Fruit fly (Drosophila melanogaster) whole organism, embryonic: ENCODE measurements around the gene CG14227.
A peak's percentile ranks its signal among the peaks of the same experiment; 100 is the strongest.

Experiments
- CG13624 ChIP-seq: fragments of 200-800 bp; sonication (Bioruptor generic); optimal IDR thresholded peaks from 2 replicates; lab custom pipeline; 2016; ENCODE audit warnings: missing biosample characterization, missing genetic modification characterization
- CG13894 ChIP-seq: fragments of 200-800 bp; sonication (Bioruptor generic); optimal IDR thresholded peaks from 3 replicates; lab custom pipeline; 2018; ENCODE audit warnings: missing biosample characterization, mild to moderate bottlenecking, missing genetic modification characterization, moderate library complexity
- CG17361 ChIP-seq: fragments of 200-800 bp; sonication (Bioruptor generic); IDR thresholded peaks from 3 replicates; pipeline ENCODE4 v1.3.6; 2022; ENCODE audit warnings: missing biosample characterization, missing genetic modification characterization
- CG17912 ChIP-seq: fragments of 200-800 bp; sonication (Bioruptor generic); optimal IDR thresholded peaks from 2 replicates; lab custom pipeline; 2018; ENCODE audit warnings: missing biosample characterization, mild to moderate bottlenecking, missing genetic modification characterization
- CG2712 ChIP-seq: fragments of 200-800 bp; optimal IDR thresholded peaks from 3 replicates; lab custom pipeline; 2019; ENCODE audit warnings: missing biosample characterization, mild to moderate bottlenecking, missing genetic modification characterization, moderate library complexity
- CG2889 ChIP-seq: fragments of 200-800 bp; sonication (Bioruptor generic); IDR thresholded peaks from 3 replicates; pipeline ENCODE4 v1.3.6; 2022; ENCODE audit warnings: missing biosample characterization, missing genetic modification characterization
- CG3407 ChIP-seq: fragments of 200-800 bp; sonication (Bioruptor generic); optimal IDR thresholded peaks from 2 replicates; lab custom pipeline; 2018; ENCODE audit warnings: missing biosample characterization, mild to moderate bottlenecking, missing genetic modification characterization
- CG5245 ChIP-seq: fragments of 200-800 bp; sonication (Bioruptor generic); optimal IDR thresholded peaks from 3 replicates; lab custom pipeline; 2016; ENCODE audit warnings: missing biosample characterization, missing genetic modification characterization
- CG6254 ChIP-seq: fragments of 200-800 bp; sonication (Bioruptor generic); optimal IDR thresholded peaks from 3 replicates; lab custom pipeline; 2017; ENCODE audit warnings: mild to moderate bottlenecking, missing biosample characterization, missing genetic modification reagents, missing genetic modification characterization
- CkIIα-i1 ChIP-seq: fragments of 200-800 bp; sonication (Bioruptor generic); IDR thresholded peaks from 2 replicates; pipeline ENCODE4 v1.3.6; 2022; ENCODE audit warnings: missing biosample characterization, missing genetic modification characterization
- Dbx ChIP-seq: fragments of 200-800 bp; sonication (Bioruptor generic); IDR thresholded peaks from 3 replicates; pipeline ENCODE4 v1.3.6; 2022; ENCODE audit warnings: missing biosample characterization, missing genetic modification characterization
- Doc3 ChIP-seq: fragments of 200-800 bp; sonication (Bioruptor generic); IDR thresholded peaks from 3 replicates; pipeline ENCODE4 v1.3.6; 2022; ENCODE audit warnings: missing biosample characterization, missing genetic modification characterization; ENCODE audit not compliant: partially characterized antibody
- E2f2 ChIP-seq: fragments of 200-800 bp; sonication (Bioruptor generic); IDR thresholded peaks from 2 replicates; pipeline ENCODE4 v1.3.6; 2022; ENCODE audit warnings: missing biosample characterization, missing genetic modification characterization
- Eip74EF ChIP-seq, 2 experiments: fragments of 200-800 bp in 1 of 2; fragments of >200 bp in 1 of 2; sonication (Bioruptor generic) in 1 of 2; optimal IDR thresholded peaks; 2 replicates each; lab custom pipeline; 2017 to 2019; ENCODE audit warnings: missing biosample characterization in 2 of 2, missing genetic modification characterization in 2 of 2, mild to moderate bottlenecking in 1 of 2, moderate library complexity in 1 of 2
- Elba2 ChIP-seq: fragments of 200-800 bp; sonication (Bioruptor generic); optimal IDR thresholded peaks from 3 replicates; lab custom pipeline; 2016; ENCODE audit warnings: missing biosample characterization, missing genetic modification characterization
- Fer2 ChIP-seq: fragments of 200-800 bp; sonication (Bioruptor generic); optimal IDR thresholded peaks from 2 replicates; lab custom pipeline; 2018; ENCODE audit warnings: missing biosample characterization, mild to moderate bottlenecking, missing genetic modification characterization, moderate library complexity
- H15 ChIP-seq: fragments of 200-800 bp; sonication (Bioruptor generic); IDR thresholded peaks from 3 replicates; pipeline ENCODE4 v1.3.6; 2022; ENCODE audit warnings: missing biosample characterization, missing genetic modification characterization
- H2.0 ChIP-seq: fragments of 200-800 bp; sonication (Bioruptor generic); IDR thresholded peaks from 2 replicates; pipeline ENCODE4 v1.3.6; 2022; ENCODE audit warnings: missing biosample characterization, missing genetic modification characterization
- HLH4C ChIP-seq: fragments of 200-800 bp; sonication (Bioruptor generic); IDR thresholded peaks from 3 replicates; pipeline ENCODE4 v1.3.6; 2022; ENCODE audit warnings: missing biosample characterization, missing genetic modification characterization; ENCODE audit not compliant: partially characterized antibody
- HmgD ChIP-seq: fragments of 200-800 bp; sonication (Bioruptor generic); optimal IDR thresholded peaks from 3 replicates; lab custom pipeline; 2016; ENCODE audit warnings: missing biosample characterization, missing genetic modification characterization
- Hmx ChIP-seq: fragments of 200-800 bp; sonication (Bioruptor generic); optimal IDR thresholded peaks from 2 replicates; lab custom pipeline; 2016; ENCODE audit warnings: missing biosample characterization, missing genetic modification characterization
- Jarid2 ChIP-seq: fragments of 200-800 bp; sonication (Bioruptor generic); optimal IDR thresholded peaks from 3 replicates; lab custom pipeline; 2017; ENCODE audit warnings: mild to moderate bottlenecking, missing biosample characterization, missing genetic modification reagents, missing genetic modification characterization
- Lhr ChIP-seq: fragments of 200-800 bp; sonication (Bioruptor generic); optimal IDR thresholded peaks from 3 replicates; lab custom pipeline; 2017; ENCODE audit warnings: mild to moderate bottlenecking, missing biosample characterization, missing genetic modification reagents, missing genetic modification characterization
- MBD-R2 ChIP-seq: fragments of 200-800 bp; sonication (Bioruptor generic); IDR thresholded peaks from 2 replicates; pipeline ENCODE4 v1.3.6; 2022; ENCODE audit warnings: missing biosample characterization, missing genetic modification characterization
- Mrtf ChIP-seq: fragments of 200-800 bp; sonication (Bioruptor generic); IDR thresholded peaks from 3 replicates; pipeline ENCODE4 v1.3.6; 2022; ENCODE audit warnings: missing biosample characterization, missing genetic modification characterization
- Nf-YB ChIP-seq: fragments of 200-800 bp; sonication (Bioruptor generic); optimal IDR thresholded peaks from 3 replicates; lab custom pipeline; 2019; ENCODE audit warnings: missing biosample characterization, mild to moderate bottlenecking, missing genetic modification characterization, moderate library complexity
- Ravus ChIP-seq: fragments of 200-800 bp; sonication (Bioruptor generic); IDR thresholded peaks from 2 replicates; pipeline ENCODE4 v1.3.6; 2022; ENCODE audit warnings: missing biosample characterization, missing genetic modification characterization
- Sox102F ChIP-seq: fragments of 200-800 bp; sonication (Bioruptor generic); optimal IDR thresholded peaks from 2 replicates; lab custom pipeline; 2018; ENCODE audit warnings: missing biosample characterization, mild to moderate bottlenecking, missing genetic modification characterization, moderate library complexity
- Vsx1 ChIP-seq: fragments of 200-800 bp; sonication (Bioruptor generic); optimal IDR thresholded peaks from 2 replicates; lab custom pipeline; 2017; ENCODE audit warnings: missing biosample characterization, mild to moderate bottlenecking, missing genetic modification characterization, missing genetic modification reagents
- Xrp1 ChIP-seq: fragments of 200-800 bp; sonication (Bioruptor generic); IDR thresholded peaks from 2 replicates; pipeline ENCODE4 v1.3.6; 2022; ENCODE audit warnings: missing biosample characterization, missing genetic modification characterization
- ase ChIP-seq: fragments of 200-800 bp; sonication (Bioruptor generic); IDR thresholded peaks from 3 replicates; pipeline ENCODE4 v1.3.6; 2022; ENCODE audit warnings: missing biosample characterization, missing genetic modification characterization
- bbx ChIP-seq: fragments of 200-800 bp; sonication (Bioruptor generic); IDR thresholded peaks from 2 replicates; pipeline ENCODE4 v1.3.6; 2022; ENCODE audit warnings: missing biosample characterization, missing genetic modification characterization; ENCODE audit not compliant: partially characterized antibody
- cg ChIP-seq: fragments of 200-800 bp; sonication (Bioruptor generic); optimal IDR thresholded peaks from 3 replicates; lab custom pipeline; 2019; ENCODE audit warnings: missing biosample characterization, mild to moderate bottlenecking, missing genetic modification characterization, moderate library complexity
- chm ChIP-seq: fragments of 200-800 bp; sonication (Bioruptor generic); IDR thresholded peaks from 2 replicates; pipeline ENCODE4 v1.3.6; 2022; ENCODE audit warnings: missing biosample characterization, missing genetic modification characterization
- crol ChIP-seq: fragments of 200-800 bp; sonication (Bioruptor generic); IDR thresholded peaks from 2 replicates; pipeline ENCODE4 v1.3.6; 2022; ENCODE audit warnings: missing biosample characterization, missing genetic modification characterization
- da ChIP-seq: fragments of 200-800 bp; sonication (Bioruptor generic); optimal IDR thresholded peaks from 2 replicates; lab custom pipeline; 2016; ENCODE audit warnings: missing biosample characterization, missing genetic modification characterization
- dm ChIP-seq: fragments of 200-800 bp; sonication (Bioruptor generic); optimal IDR thresholded peaks from 3 replicates; lab custom pipeline; 2016; ENCODE audit warnings: missing biosample characterization, missing genetic modification characterization
- ems ChIP-seq: fragments of 200-800 bp; sonication (Bioruptor generic); optimal IDR thresholded peaks from 3 replicates; lab custom pipeline; 2016; ENCODE audit warnings: missing biosample characterization, missing genetic modification characterization
- jigr1 ChIP-seq: fragments of 200-800 bp; sonication (Bioruptor generic); IDR thresholded peaks from 3 replicates; pipeline ENCODE4 v1.3.6; 2022; ENCODE audit warnings: missing biosample characterization, missing genetic modification characterization
- luna ChIP-seq: fragments of 200-800 bp; sonication (Bioruptor generic); optimal IDR thresholded peaks from 2 replicates; lab custom pipeline; 2016; ENCODE audit warnings: missing biosample characterization, missing genetic modification characterization
- oc ChIP-seq: fragments of 200-800 bp; sonication (Bioruptor generic); optimal IDR thresholded peaks from 2 replicates; lab custom pipeline; 2018; ENCODE audit warnings: missing biosample characterization, mild to moderate bottlenecking, missing genetic modification characterization, moderate library complexity
- schlank ChIP-seq: fragments of 200-800 bp; sonication (Bioruptor generic); optimal IDR thresholded peaks from 2 replicates; lab custom pipeline; 2018; ENCODE audit warnings: missing biosample characterization, mild to moderate bottlenecking, missing genetic modification characterization
- sqz ChIP-seq: fragments of 200-800 bp; sonication (Bioruptor generic); optimal IDR thresholded peaks from 3 replicates; lab custom pipeline; 2018; ENCODE audit warnings: missing biosample characterization, mild to moderate bottlenecking, missing genetic modification characterization
- tup ChIP-seq: fragments of 200-800 bp; sonication (Bioruptor generic); optimal IDR thresholded peaks from 2 replicates; lab custom pipeline; 2016; ENCODE audit warnings: missing biosample characterization, mild to moderate bottlenecking, missing genetic modification characterization, moderate library complexity
- tx ChIP-seq: fragments of 200-800 bp; sonication (Bioruptor generic); optimal IDR thresholded peaks from 2 replicates; lab custom pipeline; 2016; ENCODE audit warnings: missing biosample characterization, missing genetic modification characterization
- unc-4 ChIP-seq: fragments of 200-800 bp; sonication (Bioruptor generic); IDR thresholded peaks from 2 replicates; pipeline ENCODE4 v1.3.6; 2022; ENCODE audit warnings: missing biosample characterization, missing genetic modification characterization; ENCODE audit not compliant: partially characterized antibody
- wdn ChIP-seq: fragments of 200-800 bp; sonication (Bioruptor generic); IDR thresholded peaks from 2 replicates; pipeline ENCODE4 v1.3.6; 2022; ENCODE audit warnings: missing biosample characterization, missing genetic modification characterization
- zfh1 ChIP-seq: fragments of 200-800 bp; sonication (Bioruptor generic); IDR thresholded peaks from 3 replicates; pipeline ENCODE4 v1.3.6; 2022; ENCODE audit warnings: missing biosample characterization, missing genetic modification characterization

The CG14227 gene

DNA sequence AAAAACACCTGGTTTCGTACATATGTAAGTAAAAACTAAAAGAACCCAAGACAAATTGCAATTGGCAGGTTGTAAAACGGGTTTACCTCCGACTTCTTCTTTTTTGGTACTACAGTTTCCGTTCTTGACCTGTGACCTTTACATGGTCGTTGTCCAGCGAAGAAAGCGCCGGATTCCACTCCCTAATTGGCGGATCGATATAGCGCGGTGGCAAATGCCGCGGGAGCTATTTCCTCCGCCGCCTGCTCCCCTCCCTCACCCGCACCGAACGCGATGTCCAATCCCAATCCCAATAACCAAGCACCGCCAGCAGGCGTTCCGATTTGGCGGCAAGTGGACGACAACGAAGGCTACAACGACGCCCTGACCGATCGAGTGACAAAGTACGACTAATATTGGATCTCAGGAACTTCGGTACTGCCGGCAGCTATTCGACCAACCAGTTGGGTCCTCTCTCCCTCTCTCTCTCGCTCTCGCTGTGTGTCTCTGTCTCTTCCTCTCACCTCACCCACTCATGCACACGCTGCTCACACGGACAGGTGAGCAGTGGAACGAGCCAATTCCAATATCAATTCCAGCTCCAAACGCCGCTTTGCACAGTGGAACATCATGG is 26.1 kb downstream of the CG14227 start (continued):
- TF ChIP-seq schlank (tag; lab: Kevin White, UChicago) (no peak), E2f2 (GFP tag; lab: Robert Waterston, UW) (peak; percentile 27; the same call in 1 of the 2 replicates), chm (GFP tag; lab: Robert Waterston, UW) (peak; percentile 82; the same call in 1 of the 2 replicates), Nf-YB (GFP tag; lab: Kevin White, UChicago) (peak; percentile 75), Dbx (0 out of 3 replicates have a peak, but pooled peaks have one; percentile 29), CG2712 (tag; lab: Kevin White, UChicago) (no peak), Jarid2 (peak; percentile 82), cg (GFP tag; lab: Kevin White, UChicago) (peak; percentile 67), ems (GFP tag; lab: Kevin White, UChicago) (no peak), CG17361 (GFP tag; lab: Robert Waterston, UW) (no peak), bbx (GFP tag; lab: Robert Waterston, UW) (peak; percentile 37), Elba2 (GFP tag; lab: Kevin White, UChicago) (no peak), sqz (GFP tag; lab: Kevin White, UChicago) (no peak), ase (GFP tag; lab: Robert Waterston, UW) (no peak), Doc3 (GFP tag; lab: Robert Waterston, UW) (no peak), unc-4 (GFP tag; lab: Robert Waterston, UW) (peak; percentile 40; the same call in 1 of the 2 replicates), jigr1 (GFP tag; lab: Robert Waterston, UW) (no peak), HmgD (GFP tag; lab: Kevin White, UChicago) (no peak), crol (GFP tag; lab: Robert Waterston, UW) (peak; percentile 81)

dm6 chrX:19651757-19652419 is 36.9 kb downstream of the CG14227 start, which contains the start of the genes Ranbp21 and Elys:
Gene Ranbp21, minus strand, starts transcription at chrX:19652269.
Gene Elys, plus strand, starts transcription at chrX:19652305.
- peak; percentile 33 for TF ChIP-seq tup
- TF ChIP-seq HLH4C (GFP tag; lab: Robert Waterston, UW) = no peak; the same call in none of the 3 replicates
- no peak for TF ChIP-seq oc (tag; lab: Kevin White, UChicago)
- 0 out of 3 replicates have a peak, but pooled peaks have one; percentile 27 for TF ChIP-seq CG2889
- TF ChIP-seq Ravus (GFP tag; lab: Robert Waterston, UW) = no peak
- TF ChIP-seq CG13894 (tag; lab: Kevin White, UChicago) = no peak
- peak; percentile 46; the same call in 1 of the 3 replicates for TF ChIP-seq H15
- TF ChIP-seq Sox102F (GFP tag; lab: Kevin White, UChicago) = no peak
- peak; percentile 68 for TF ChIP-seq MBD-R2 (GFP tag; lab: Robert Waterston, UW)
- TF ChIP-seq CG5245 = peak; percentile 28
- TF ChIP-seq zfh1 = peak; percentile 66; the same call in 2 of the 3 replicates
- TF ChIP-seq CG17912 (GFP tag; lab: Kevin White, UChicago) = no peak
- no peak for TF ChIP-seq Eip74EF (GFP tag; optimal IDR thresholded peaks at IDR 0.05; lab: Kevin White, UChicago)
- TF ChIP-seq Hmx (GFP tag; lab: Kevin White, UChicago) = no peak
- peak; percentile 59 for TF ChIP-seq CG13624 (GFP tag; lab: Kevin White, UChicago)
- peak; percentile 24 for TF ChIP-seq da (GFP tag; lab: Kevin White, UChicago)
- peak; percentile 52 for TF ChIP-seq H2.0 (GFP tag; lab: Robert Waterston, UW)
- peak; percentile 58 for TF ChIP-seq tx (GFP tag; lab: Kevin White, UChicago)
- TF ChIP-seq CG3407 (GFP tag; lab: Kevin White, UChicago) = no peak
- TF ChIP-seq CkIIα-i1 (GFP tag; lab: Robert Waterston, UW) = no peak
- TF ChIP-seq Xrp1 (GFP tag; lab: Robert Waterston, UW) = peak; percentile 60
- TF ChIP-seq luna (GFP tag; lab: Kevin White, UChicago) = no peak
- no peak for TF ChIP-seq Mrtf (GFP tag; lab: Robert Waterston, UW)
- no peak for TF ChIP-seq CG6254 (GFP tag; lab: Kevin White, UChicago)
- 0 out of 2 replicates have a peak, but pooled peaks have one; percentile 14 for TF ChIP-seq wdn (GFP tag; lab: Robert Waterston, UW)
- TF ChIP-seq Vsx1 (GFP tag; lab: Kevin White, UChicago) = no peak
- no peak for TF ChIP-seq Fer2 (tag; lab: Kevin White, UChicago)
- peak; percentile 86 for TF ChIP-seq dm
- TF ChIP-seq Lhr (GFP tag; lab: Kevin White, UChicago) = peak; percentile 66
